Worm (Caenorhabditis elegans): Measurements from ENCODE around the gene C04A2.15.

Gene C04A2.15

DNA sequence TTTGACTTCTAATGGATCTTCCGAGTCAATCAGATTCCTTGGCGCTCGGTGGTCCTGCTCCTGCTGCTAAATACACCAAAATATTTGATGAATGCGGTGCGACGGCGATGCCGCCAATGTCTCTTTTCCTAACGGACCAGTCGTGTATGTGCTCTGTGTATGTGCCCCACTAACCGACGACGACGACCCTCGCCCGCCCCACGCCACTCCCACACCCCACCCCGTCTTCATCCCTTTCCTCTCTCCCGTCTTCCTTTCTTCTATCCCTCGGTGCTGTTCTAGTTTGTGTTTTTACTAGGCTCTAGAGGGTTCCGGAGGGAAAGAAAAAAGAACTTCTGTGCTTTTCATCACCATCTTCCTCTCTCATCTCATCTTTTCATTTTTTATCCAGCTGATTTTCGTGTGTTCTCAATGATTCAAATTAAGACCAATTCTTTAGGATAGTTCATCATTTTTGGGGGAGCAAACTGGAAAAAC lies 17.4 kb upstream of the C04A2.15 start, which contains the start of gene egl-27:
Gene egl-27, plus strand, starts transcription at position 427 of the 477 bp plus-strand sequence.
- TF ChIP-seq C34F6.9 (tag; optimal IDR thresholded peaks at IDR 0.05): no peak
- no peak for TF ChIP-seq crh-2 (tag; optimal IDR thresholded peaks at IDR 0.05)
- no peak for TF ChIP-seq alr-1 (tag; optimal IDR thresholded peaks at IDR 0.05)
- no peak for TF ChIP-seq skn-1 (tag; optimal IDR thresholded peaks at IDR 0.05)
- TF ChIP-seq unc-62 (GFP tag; optimal IDR thresholded peaks at IDR 0.05): no peak
- no peak for TF ChIP-seq mdl-1 (tag; optimal IDR thresholded peaks at IDR 0.05)
- no peak for TF ChIP-seq lin-39 (tag; optimal IDR thresholded peaks at IDR 0.05)
- no peak for TF ChIP-seq fos-1 (tag; optimal IDR thresholded peaks at IDR 0.05)
- no peak for TF ChIP-seq ztf-1 (GFP tag; conservative IDR thresholded peaks at IDR 0.05)
- TF ChIP-seq nhr-23 (tag; optimal IDR thresholded peaks at IDR 0.05): no peak
- no peak for TF ChIP-seq blmp-1 (tag; optimal IDR thresholded peaks at IDR 0.05; ENCODE audit: insufficient read depth)
- TF ChIP-seq ceh-82 (tag; optimal IDR thresholded peaks at IDR 0.05): no peak
- no peak for TF ChIP-seq elt-1 (tag; optimal IDR thresholded peaks at IDR 0.05)

DNA sequence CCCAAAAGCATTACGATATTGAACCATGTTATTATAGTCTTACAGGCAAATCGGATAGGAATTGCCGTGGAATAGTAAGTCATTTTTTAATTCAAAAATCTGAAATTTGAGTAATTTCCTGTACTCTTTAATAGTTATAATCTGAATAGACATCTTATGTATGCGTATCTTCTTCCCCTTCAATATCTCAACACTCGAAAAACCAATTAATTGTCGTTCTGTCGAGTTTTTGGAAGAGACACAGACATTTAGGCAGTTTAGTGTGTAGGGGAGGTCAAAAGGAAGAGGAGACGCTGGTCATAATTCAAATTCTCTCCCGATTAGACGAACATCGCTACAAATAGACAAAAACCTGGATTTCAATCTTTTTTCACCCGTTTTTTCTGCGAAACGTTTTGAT lies 16.5 kb upstream of the C04A2.15 start:
- peak; percentile 87 for TF ChIP-seq mab-5 (tag; optimal IDR thresholded peaks at IDR 0.05)
- no peak for TF ChIP-seq R02D3.7 (tag; optimal IDR thresholded peaks at IDR 0.05)
- TF ChIP-seq unc-62 (GFP tag; optimal IDR thresholded peaks at IDR 0.05): peak; percentile 31
- TF ChIP-seq zag-1 (tag; optimal IDR thresholded peaks at IDR 0.05): no peak
- TF ChIP-seq nhr-25 (tag; optimal IDR thresholded peaks at IDR 0.05): peak; percentile 80
- peak; percentile 76 for TF ChIP-seq fos-1 (tag; optimal IDR thresholded peaks at IDR 0.05)
- TF ChIP-seq ceh-82 (tag; optimal IDR thresholded peaks at IDR 0.05): no peak
- TF ChIP-seq lin-39 (tag; optimal IDR thresholded peaks at IDR 0.05): no peak
- no peak for TF ChIP-seq Y55F3AM.14 (GFP tag; optimal IDR thresholded peaks at IDR 0.05)
- no peak for TF ChIP-seq ztf-4 (tag; optimal IDR thresholded peaks at IDR 0.05)
- no peak for TF ChIP-seq nhr-11 (tag; optimal IDR thresholded peaks at IDR 0.05)
- TF ChIP-seq nhr-12 (tag; optimal IDR thresholded peaks at IDR 0.05): no peak
- TF ChIP-seq unc-39 (tag; optimal IDR thresholded peaks at IDR 0.05): no peak
- TF ChIP-seq mdl-1 (tag; optimal IDR thresholded peaks at IDR 0.05): no peak
- no peak for TF ChIP-seq ztf-1 (GFP tag; conservative IDR thresholded peaks at IDR 0.05)
- TF ChIP-seq F13H6.1 (tag; optimal IDR thresholded peaks at IDR 0.05): no peak
- TF ChIP-seq snpc-4 (tag; optimal IDR thresholded peaks at IDR 0.05): no peak
- peak in 1 of 2 experiments; percentile 53 for TF ChIP-seq lsy-2 (tag; optimal IDR thresholded peaks at IDR 0.05)
- peak; percentile 23 for TF ChIP-seq nhr-21 (tag; optimal IDR thresholded peaks at IDR 0.05)
- TF ChIP-seq egl-27 (tag; optimal IDR thresholded peaks at IDR 0.05): peak; percentile 96
- no peak for TF ChIP-seq aly-2 (tag; optimal IDR thresholded peaks at IDR 0.05)
- no peak for TF ChIP-seq ama-1 (optimal IDR thresholded peaks at IDR 0.05)
- no peak for TF ChIP-seq nhr-10 (tag; optimal IDR thresholded peaks at IDR 0.05)
- TF ChIP-seq dmd-4 (tag; optimal IDR thresholded peaks at IDR 0.05): no peak
- TF ChIP-seq elt-1 (tag; optimal IDR thresholded peaks at IDR 0.05): no peak
- no peak for TF ChIP-seq alr-1 (tag; optimal IDR thresholded peaks at IDR 0.05)
- no peak for TF ChIP-seq skn-1 (tag; optimal IDR thresholded peaks at IDR 0.05)
- no peak for TF ChIP-seq nhr-77 (tag; optimal IDR thresholded peaks at IDR 0.05)
- peak; percentile 87 for TF ChIP-seq sma-9 (GFP tag; optimal IDR thresholded peaks at IDR 0.05)
- no peak for TF ChIP-seq sma-9 (tag; optimal IDR thresholded peaks at IDR 0.05)
- peak; percentile 19 for TF ChIP-seq sma-3 (GFP tag; optimal IDR thresholded peaks at IDR 0.05)
- no peak for TF ChIP-seq nhr-237 (tag; optimal IDR thresholded peaks at IDR 0.05)
- no peak for TF ChIP-seq elt-3 (tag; optimal IDR thresholded peaks at IDR 0.05)
- TF ChIP-seq unc-55 (GFP tag; optimal IDR thresholded peaks at IDR 0.05): peak; percentile 46
- peak; percentile 56 for TF ChIP-seq lin-13 (GFP tag; optimal IDR thresholded peaks at IDR 0.05)
- TF ChIP-seq nhr-23 (tag; optimal IDR thresholded peaks at IDR 0.05): no peak
- TF ChIP-seq crh-2 (tag; optimal IDR thresholded peaks at IDR 0.05): peak; percentile 47
- TF ChIP-seq nhr-129 (tag; optimal IDR thresholded peaks at IDR 0.05): peak; percentile 55
- peak; percentile 88 for TF ChIP-seq sem-4 (tag; optimal IDR thresholded peaks at IDR 0.05)
- TF ChIP-seq nhr-6 (tag; optimal IDR thresholded peaks at IDR 0.05): peak; percentile 58
- no peak for TF ChIP-seq ZK546.5 (tag; optimal IDR thresholded peaks at IDR 0.05)
- TF ChIP-seq mbf-1 (tag; optimal IDR thresholded peaks at IDR 0.05): no peak
- TF ChIP-seq blmp-1 (tag; optimal IDR thresholded peaks at IDR 0.05; ENCODE audit: insufficient read depth): peak; percentile 20
- TF ChIP-seq gmeb-1 (tag; optimal IDR thresholded peaks at IDR 0.05): no peak
- TF ChIP-seq C34F6.9 (tag; optimal IDR thresholded peaks at IDR 0.05): peak; percentile 61
- no peak for TF ChIP-seq lin-11 (tag; optimal IDR thresholded peaks at IDR 0.05)
- TF ChIP-seq ztf-11 (tag; optimal IDR thresholded peaks at IDR 0.05): no peak
- TF ChIP-seq ceh-16 (tag; optimal IDR thresholded peaks at IDR 0.05): peak; percentile 93
- TF ChIP-seq peb-1 (tag; optimal IDR thresholded peaks at IDR 0.05): no peak
